Fruit fly (Drosophila melanogaster) whole organism, embryonic: Measurements from ENCODE around the gene PpD6.

Source experiments
- Asciz ChIP-seq: fragments of 200-800 bp; sonication (Bioruptor generic); optimal IDR thresholded peaks from 2 replicates; lab custom pipeline; 2017; ENCODE audit warnings: missing biosample characterization, mild to moderate bottlenecking, missing genetic modification characterization, missing genetic modification reagents
- CG11696 ChIP-seq: fragments of 200-800 bp; sonication (Bioruptor generic); IDR thresholded peaks from 2 replicates; pipeline ENCODE4 v1.3.6; 2022; ENCODE audit warnings: missing biosample characterization, missing genetic modification characterization
- CG13296 ChIP-seq: fragments of 200-800 bp; sonication (Bioruptor generic); optimal IDR thresholded peaks from 3 replicates; lab custom pipeline; 2018; ENCODE audit warnings: missing biosample characterization, mild to moderate bottlenecking, missing genetic modification characterization
- CG18011 ChIP-seq: fragments of 200-800 bp; sonication (Bioruptor generic); optimal IDR thresholded peaks from 2 replicates; lab custom pipeline; 2017; ENCODE audit warnings: missing biosample characterization, missing genetic modification characterization, mild to moderate bottlenecking, moderate library complexity, missing genotype
- CG2199 ChIP-seq: fragments of 200-800 bp; sonication (Bioruptor generic); IDR thresholded peaks from 3 replicates; pipeline ENCODE4 v1.3.6; 2022; ENCODE audit warnings: missing biosample characterization, missing genetic modification characterization
- CG2678 ChIP-seq: fragments of 200-800 bp; sonication (Bioruptor generic); optimal IDR thresholded peaks from 3 replicates; lab custom pipeline; 2019; ENCODE audit warnings: missing biosample characterization, mild to moderate bottlenecking, missing genetic modification characterization, moderate library complexity
- CG2712 ChIP-seq: fragments of 200-800 bp; optimal IDR thresholded peaks from 3 replicates; lab custom pipeline; 2019; ENCODE audit warnings: missing biosample characterization, mild to moderate bottlenecking, missing genetic modification characterization, moderate library complexity
- CG34422 ChIP-seq: fragments of 200-800 bp; sonication (Bioruptor generic); IDR thresholded peaks from 3 replicates; pipeline ENCODE4 v1.3.6; 2022; ENCODE audit warnings: missing biosample characterization, missing genetic modification characterization
- CG7745 ChIP-seq: fragments of 200-800 bp; sonication (Bioruptor generic); optimal IDR thresholded peaks from 2 replicates; lab custom pipeline; 2018; ENCODE audit warnings: missing biosample characterization, mild to moderate bottlenecking, missing genetic modification characterization, moderate library complexity
- CG7928 ChIP-seq: fragments of 200-800 bp; sonication (Bioruptor generic); optimal IDR thresholded peaks from 2 replicates; lab custom pipeline; 2017; ENCODE audit warnings: missing biosample characterization, mild to moderate bottlenecking, missing genetic modification characterization
- CG8924 ChIP-seq: fragments of 200-800 bp; optimal IDR thresholded peaks from 3 replicates; lab custom pipeline; 2019; ENCODE audit warnings: missing biosample characterization, mild to moderate bottlenecking, missing genetic modification characterization, moderate library complexity
- Camta ChIP-seq: fragments of 200-800 bp; sonication (Bioruptor generic); optimal IDR thresholded peaks from 2 replicates; lab custom pipeline; 2016; ENCODE audit warnings: missing biosample characterization, missing genetic modification characterization
- Chrac-16 ChIP-seq: fragments of 200-800 bp; sonication (Bioruptor generic); optimal IDR thresholded peaks from 3 replicates; lab custom pipeline; 2016; ENCODE audit warnings: missing biosample characterization, missing genetic modification characterization
- Dfd ChIP-seq, 2 experiments: fragments of >200 bp; optimal IDR thresholded peaks; 2 replicates each; lab custom pipeline; 2017; ENCODE audit warnings: missing biosample characterization in 2 of 2, missing genetic modification characterization in 2 of 2
- E2f1 ChIP-seq: fragments of 200-800 bp; sonication (Bioruptor generic); IDR thresholded peaks from 2 replicates; pipeline ENCODE4 v1.3.6; 2022; ENCODE audit warnings: missing biosample characterization, missing genetic modification characterization
- HLH3B ChIP-seq: fragments of 200-800 bp; sonication (Bioruptor generic); IDR thresholded peaks from 2 replicates; pipeline ENCODE4 v1.3.6; 2022; ENCODE audit warnings: missing biosample characterization, missing genetic modification characterization
- Hmx ChIP-seq: fragments of 200-800 bp; sonication (Bioruptor generic); optimal IDR thresholded peaks from 2 replicates; lab custom pipeline; 2016; ENCODE audit warnings: missing biosample characterization, missing genetic modification characterization
- Lpt ChIP-seq: fragments of >200 bp; optimal IDR thresholded peaks from 2 replicates; lab custom pipeline; 2018; ENCODE audit warnings: missing biosample characterization, missing genetic modification characterization
- Mes4 ChIP-seq: fragments of 200-800 bp; sonication (Bioruptor generic); optimal IDR thresholded peaks from 2 replicates; lab custom pipeline; 2016; ENCODE audit warnings: missing biosample characterization, missing genetic modification characterization
- Myb ChIP-seq: fragments of 200-800 bp; sonication (Bioruptor generic); optimal IDR thresholded peaks from 2 replicates; lab custom pipeline; 2016; ENCODE audit warnings: missing biosample characterization, missing genetic modification characterization
- NfI ChIP-seq: fragments of 200-800 bp; sonication (Bioruptor generic); optimal IDR thresholded peaks from 3 replicates; lab custom pipeline; 2018; ENCODE audit warnings: missing biosample characterization, mild to moderate bottlenecking, missing genetic modification characterization, moderate library complexity
- Sox100B ChIP-seq: fragments of 200-800 bp; sonication (Bioruptor generic); optimal IDR thresholded peaks from 3 replicates; lab custom pipeline; 2018; ENCODE audit warnings: missing biosample characterization, mild to moderate bottlenecking, missing genetic modification characterization
- btn ChIP-seq: fragments of 200-800 bp; sonication (Bioruptor generic); optimal IDR thresholded peaks from 2 replicates; lab custom pipeline; 2016; ENCODE audit warnings: missing biosample characterization, missing genetic modification characterization
- cato ChIP-seq: fragments of 200-800 bp; sonication (Bioruptor generic); optimal IDR thresholded peaks from 2 replicates; lab custom pipeline; 2016; ENCODE audit warnings: missing biosample characterization, missing genetic modification characterization, borderline replicate concordance
- chm ChIP-seq: fragments of 200-800 bp; sonication (Bioruptor generic); IDR thresholded peaks from 2 replicates; pipeline ENCODE4 v1.3.6; 2022; ENCODE audit warnings: missing biosample characterization, missing genetic modification characterization
- dan ChIP-seq: fragments of 200-800 bp; sonication (Bioruptor generic); IDR thresholded peaks from 2 replicates; pipeline ENCODE4 v1.3.6; 2022; ENCODE audit warnings: missing biosample characterization, missing genetic modification characterization
- dati ChIP-seq: fragments of 200-800 bp; sonication (Bioruptor generic); IDR thresholded peaks from 2 replicates; pipeline ENCODE4 v1.3.6; 2022; ENCODE audit warnings: missing biosample characterization, missing genetic modification characterization
- dimm ChIP-seq: fragments of 200-800 bp; sonication (Bioruptor generic); IDR thresholded peaks from 2 replicates; pipeline ENCODE4 v1.3.6; 2022; ENCODE audit warnings: missing biosample characterization, missing genetic modification characterization
- dm ChIP-seq: fragments of 200-800 bp; sonication (Bioruptor generic); optimal IDR thresholded peaks from 3 replicates; lab custom pipeline; 2016; ENCODE audit warnings: missing biosample characterization, missing genetic modification characterization
- exex ChIP-seq: fragments of 200-800 bp; sonication (Bioruptor generic); optimal IDR thresholded peaks from 4 replicates; lab custom pipeline; 2018; ENCODE audit warnings: missing biosample characterization, mild to moderate bottlenecking, missing genetic modification characterization, moderate library complexity
- eyg ChIP-seq: fragments of 200-800 bp; sonication (Bioruptor generic); optimal IDR thresholded peaks from 3 replicates; lab custom pipeline; 2016; ENCODE audit warnings: missing biosample characterization, missing genetic modification characterization
- grn ChIP-seq: fragments of 200-800 bp; sonication (Bioruptor generic); optimal IDR thresholded peaks from 3 replicates; lab custom pipeline; 2017; ENCODE audit warnings: missing biosample characterization, missing genetic modification characterization
- gt ChIP-seq: fragments of 200-800 bp; sonication (Bioruptor generic); IDR thresholded peaks from 2 replicates; pipeline ENCODE4 v1.3.6; 2022; ENCODE audit warnings: missing biosample characterization, missing genetic modification characterization
- h ChIP-seq: fragments of >200 bp; optimal IDR thresholded peaks from 2 replicates; lab custom pipeline; 2017
- kay ChIP-seq: fragments of 200-800 bp; sonication (Bioruptor generic); optimal IDR thresholded peaks from 2 replicates; lab custom pipeline; 2016; ENCODE audit warnings: missing biosample characterization, missing genetic modification characterization
- mirr ChIP-seq: fragments of 200-800 bp; sonication (Bioruptor generic); optimal IDR thresholded peaks from 3 replicates; lab custom pipeline; 2018; ENCODE audit warnings: missing biosample characterization, mild to moderate bottlenecking, missing genetic modification characterization
- mld ChIP-seq: fragments of 200-800 bp; sonication (Bioruptor generic); IDR thresholded peaks from 3 replicates; pipeline ENCODE4 v1.3.6; 2022; ENCODE audit warnings: missing biosample characterization, missing genetic modification characterization; ENCODE audit not compliant: partially characterized antibody
- nmo ChIP-seq: fragments of 200-800 bp; sonication (Bioruptor generic); optimal IDR thresholded peaks from 2 replicates; lab custom pipeline; 2018; ENCODE audit warnings: missing biosample characterization, mild to moderate bottlenecking, missing genetic modification characterization, moderate library complexity
- peb ChIP-seq: fragments of 200-800 bp; sonication (Bioruptor generic); IDR thresholded peaks from 2 replicates; pipeline ENCODE4 v1.3.6; 2022; ENCODE audit warnings: missing biosample characterization, missing genetic modification characterization
- pho ChIP-seq: fragments of 200-800 bp; sonication (Bioruptor generic); optimal IDR thresholded peaks from 2 replicates; lab custom pipeline; 2016; ENCODE audit warnings: missing biosample characterization, missing genetic modification characterization
- repo ChIP-seq: fragments of 200-800 bp; sonication (Bioruptor generic); optimal IDR thresholded peaks from 2 replicates; lab custom pipeline; 2016; ENCODE audit warnings: missing biosample characterization, missing genetic modification characterization
- seq ChIP-seq: fragments of 200-800 bp; sonication (Bioruptor generic); IDR thresholded peaks from 2 replicates; pipeline ENCODE4 v1.3.6; 2022; ENCODE audit warnings: missing biosample characterization, missing genetic modification characterization
- slou ChIP-seq: fragments of 200-800 bp; sonication (Bioruptor generic); optimal IDR thresholded peaks from 3 replicates; lab custom pipeline; 2016; ENCODE audit warnings: missing biosample characterization, missing genetic modification characterization
- sna ChIP-seq: fragments of 200-800 bp; sonication (Bioruptor generic); IDR thresholded peaks from 2 replicates; pipeline ENCODE4 v1.3.6; 2022; ENCODE audit warnings: missing biosample characterization, missing genetic modification characterization; ENCODE audit not compliant: partially characterized antibody
- tup ChIP-seq: fragments of 200-800 bp; sonication (Bioruptor generic); optimal IDR thresholded peaks from 2 replicates; lab custom pipeline; 2016; ENCODE audit warnings: missing biosample characterization, mild to moderate bottlenecking, missing genetic modification characterization, moderate library complexity
- wdn ChIP-seq: fragments of 200-800 bp; sonication (Bioruptor generic); IDR thresholded peaks from 2 replicates; pipeline ENCODE4 v1.3.6; 2022; ENCODE audit warnings: missing biosample characterization, missing genetic modification characterization
- yki ChIP-seq: fragments of >200 bp; optimal IDR thresholded peaks from 3 replicates; lab custom pipeline; 2018
- z ChIP-seq: fragments of 200-800 bp; sonication (Bioruptor generic); IDR thresholded peaks from 3 replicates; pipeline ENCODE4 v1.3.6; 2022; ENCODE audit warnings: missing biosample characterization, missing genetic modification characterization
- zen2 ChIP-seq: fragments of 200-800 bp; sonication (Bioruptor generic); IDR thresholded peaks from 3 replicates; pipeline ENCODE4 v1.3.6; 2022; ENCODE audit warnings: missing biosample characterization, missing genetic modification characterization; ENCODE audit not compliant: partially characterized antibody
- zf30C ChIP-seq: fragments of 200-800 bp; sonication (Bioruptor generic); optimal IDR thresholded peaks from 3 replicates; lab custom pipeline; 2018; ENCODE audit warnings: missing biosample characterization, mild to moderate bottlenecking, missing genetic modification characterization

Gene PpD6

DNA sequence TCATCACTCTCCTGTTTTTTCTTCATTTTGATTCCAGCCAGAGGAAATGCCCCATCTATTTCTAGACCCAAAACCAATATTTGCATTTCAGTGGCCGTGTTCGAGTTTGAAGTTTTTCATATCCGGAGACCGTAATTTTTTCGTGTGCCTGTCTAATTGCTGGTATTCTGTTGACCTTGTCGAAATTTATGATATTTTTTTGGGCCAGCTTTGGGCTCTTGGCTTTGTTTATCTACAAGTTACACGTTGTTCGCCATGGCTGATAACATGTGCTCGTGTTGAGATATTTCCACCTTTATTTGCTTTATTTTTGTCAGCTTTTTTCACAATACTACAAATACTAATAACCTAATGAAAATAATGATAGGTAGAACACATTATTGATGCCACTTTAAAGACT is 12.3 kb downstream of the PpD6 start (continued):
- TF ChIP-seq sna (GFP tag; lab: Robert Waterston, UW) (no peak), Sox100B (GFP tag; lab: Kevin White, UChicago) (peak; percentile 42), peb (GFP tag; lab: Robert Waterston, UW) (no peak), Myb (GFP tag; lab: Kevin White, UChicago) (no peak), HLH3B (GFP tag; lab: Robert Waterston, UW) (0 out of 2 replicates have a peak, but pooled peaks have one; percentile 20), repo (GFP tag; lab: Kevin White, UChicago) (no peak), zf30C (GFP tag; lab: Kevin White, UChicago) (no peak), CG2199 (no peak), h (lab: Kevin White, UChicago) (no peak), wdn (GFP tag; lab: Robert Waterston, UW) (no peak), kay (GFP tag; lab: Kevin White, UChicago) (no peak), CG2678 (tag; lab: Kevin White, UChicago) (peak; percentile 34), CG18011 (no peak), dimm (GFP tag; lab: Robert Waterston, UW) (no peak), seq (GFP tag; lab: Robert Waterston, UW) (no peak), btn (GFP tag; lab: Kevin White, UChicago) (no peak), zen2 (GFP tag; lab: Robert Waterston, UW) (no peak), nmo (GFP tag; lab: Kevin White, UChicago) (no peak), tup (GFP tag; lab: Kevin White, UChicago) (no peak), Mes4 (no peak), mld (GFP tag; lab: Robert Waterston, UW) (no peak), dan (no peak), pho (peak; percentile 0), yki (no peak), CG13296 (GFP tag; lab: Kevin White, UChicago) (peak; percentile 8)

DNA sequence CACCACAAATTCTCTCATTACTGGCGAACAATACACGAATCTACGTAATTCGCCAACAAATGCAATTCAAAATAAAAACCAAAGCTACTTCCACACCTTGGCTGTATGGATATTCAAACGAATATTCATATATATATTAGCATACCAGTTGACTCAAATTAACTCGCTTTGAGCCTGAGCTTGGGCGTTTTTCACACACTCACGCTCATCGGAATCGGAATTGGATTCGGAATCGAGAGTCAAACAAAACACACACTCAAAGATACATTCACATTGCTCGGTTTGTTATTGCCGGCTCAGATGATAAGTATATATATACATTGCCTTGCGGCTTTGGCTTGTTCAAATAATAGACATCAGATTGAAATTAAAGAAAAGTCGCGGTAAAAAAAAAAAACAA is 12.7 kb downstream of the PpD6 start:
- TF ChIP-seq z (GFP tag; lab: Robert Waterston, UW): peak; percentile 92
- TF ChIP-seq Asciz (GFP tag; lab: Kevin White, UChicago): no peak

DNA sequence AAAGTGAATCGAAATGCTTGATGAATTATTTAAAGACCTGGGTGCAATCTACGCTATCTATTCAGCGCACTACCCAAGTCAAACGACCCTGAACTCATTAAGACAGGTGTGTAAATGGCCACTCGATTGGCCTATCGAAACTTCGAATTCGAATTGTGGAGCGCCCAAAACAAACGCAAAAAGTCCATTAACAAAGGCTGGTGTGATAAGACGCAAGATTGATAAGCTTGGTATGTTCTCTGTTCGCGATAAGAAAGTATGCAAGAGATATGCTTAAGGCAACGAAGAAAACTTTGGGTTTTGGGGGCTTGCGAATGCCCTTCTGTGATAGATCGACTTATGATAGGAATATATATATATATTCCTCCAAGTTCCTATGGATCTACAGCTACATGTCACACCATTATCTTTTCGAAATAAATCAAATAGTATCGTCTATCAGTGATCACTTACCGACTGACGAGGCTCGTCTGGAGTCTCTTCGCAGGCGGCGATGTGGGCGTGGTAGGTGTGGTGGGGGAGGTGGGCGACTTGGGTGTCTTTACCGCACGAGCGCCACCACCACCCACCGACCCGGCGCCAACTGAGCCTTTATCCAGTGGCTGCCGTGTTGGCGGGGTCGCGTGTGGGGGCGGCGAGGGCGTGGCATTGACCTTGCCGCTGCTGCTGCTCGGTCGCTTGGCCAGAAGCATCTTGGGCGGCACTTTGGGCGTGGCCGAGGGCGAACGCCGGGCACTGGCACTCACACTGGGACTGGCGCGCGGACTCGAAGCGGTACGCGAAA is 14.3 kb downstream of the PpD6 start:
- TF ChIP-seq grn (GFP tag; lab: Kevin White, UChicago) (peak; percentile 90), cato (GFP tag; lab: Kevin White, UChicago) (no peak), eyg (GFP tag; lab: Kevin White, UChicago) (no peak), slou (GFP tag; lab: Kevin White, UChicago) (no peak), NfI (GFP tag; lab: Kevin White, UChicago) (no peak), dati (GFP tag; lab: Robert Waterston, UW) (no peak), dm (no peak), Dfd (GFP tag; optimal IDR thresholded peaks at IDR 0.05; lab: Kevin White, UChicago) (no peak), chm (GFP tag; lab: Robert Waterston, UW) (no peak), CG8924 (tag; lab: Kevin White, UChicago) (no peak), CG7745 (tag; lab: Kevin White, UChicago) (no peak), exex (peak; percentile 82), Lpt (GFP tag; lab: Kevin White, UChicago) (no peak), CG11696 (GFP tag; lab: Robert Waterston, UW) (no peak), CG2712 (no peak), gt (GFP tag; lab: Robert Waterston, UW) (no peak), mirr (GFP tag; lab: Kevin White, UChicago) (peak; percentile 79), Chrac-16 (GFP tag; lab: Kevin White, UChicago) (no peak), Hmx (GFP tag; lab: Kevin White, UChicago) (no peak), CG34422 (GFP tag; lab: Robert Waterston, UW) (no peak), CG7928 (GFP tag; lab: Kevin White, UChicago) (no peak), E2f1 (GFP tag; lab: Robert Waterston, UW) (no peak), HLH3B (GFP tag; lab: Robert Waterston, UW) (no peak), Camta (GFP tag; lab: Kevin White, UChicago) (no peak)
